Worm (Caenorhabditis elegans) whole organism, L4 larva: ENCODE results near the gene T27E4.5.
A peak's percentile ranks its signal among the peaks of the same experiment; 100 is the strongest.

ENCODE experiments used
- ZK546.5 ChIP-seq, 2 experiments: sonication (generic microtip); optimal IDR thresholded peaks; 2 replicates each; lab custom pipeline; 2017; ENCODE audit warnings: missing biosample characterization in 2 of 2, missing genetic modification characterization in 2 of 2
- aha-1 ChIP-seq: fragments of 150-350 bp; peaks from one replicate; lab custom pipeline; 2014; ENCODE audit warnings: missing biosample characterization, missing genetic modification characterization
- ama-1 ChIP-seq: fragments of 150-350 bp; optimal IDR thresholded peaks from 2 replicates; lab custom pipeline; 2014; ENCODE audit warnings: inconsistent platforms, mixed read lengths
- ceh-62 ChIP-seq: sonication (generic microtip); optimal IDR thresholded peaks from 2 replicates; lab custom pipeline; 2017; ENCODE audit warnings: missing biosample characterization, missing genetic modification characterization
- daf-16 ChIP-seq, 3 experiments: sonication (generic microtip); optimal IDR thresholded peaks; 2 replicates each; lab custom pipeline; 2016 to 2017; ENCODE audit warnings: missing genetic modification characterization in 3 of 3, missing genetic modification reagents in 3 of 3, mild to moderate bottlenecking in 2 of 3, missing compliant biosample characterization in 2 of 3, missing biosample characterization in 1 of 3, moderate library complexity in 1 of 3
- fos-1 ChIP-seq: fragments of 150-350 bp; optimal IDR thresholded peaks from 2 replicates; lab custom pipeline; 2014; ENCODE audit warnings: missing biosample characterization, missing genetic modification characterization
- gei-8 ChIP-seq: fragments of 200-800 bp; sonication (Bioruptor generic); optimal IDR thresholded peaks from 2 replicates; lab custom pipeline; 2018; ENCODE audit warnings: mild to moderate bottlenecking, missing genetic modification characterization, missing compliant biosample characterization
- lin-13 ChIP-seq: fragments of 150-350 bp; optimal IDR thresholded peaks from 2 replicates; lab custom pipeline; 2014; ENCODE audit warnings: missing biosample characterization, missing genetic modification reagents, missing genetic modification characterization
- nhr-25 ChIP-seq: sonication (generic microtip); optimal IDR thresholded peaks from 2 replicates; lab custom pipeline; 2017; ENCODE audit warnings: missing genetic modification characterization, mild to moderate bottlenecking, missing compliant biosample characterization, antibody characterized with exemption, moderate library complexity, borderline replicate concordance; ENCODE audit not compliant: insufficient read depth
- nhr-28 ChIP-seq: fragments of 150-350 bp; optimal IDR thresholded peaks from 2 replicates; lab custom pipeline; 2014; ENCODE audit warnings: missing biosample characterization, missing genetic modification characterization
- nhr-76 ChIP-seq: fragments of 150-350 bp; optimal IDR thresholded peaks from 2 replicates; lab custom pipeline; 2014; ENCODE audit warnings: missing biosample characterization, missing genetic modification characterization
- set-16 ChIP-seq: fragments of 200-800 bp; sonication (Bioruptor generic); IDR thresholded peaks from 2 replicates; pipeline ENCODE4 v1.3.6; 2022; ENCODE audit warnings: missing genetic modification reagents, missing genetic modification characterization, missing compliant biosample characterization
- unc-62 ChIP-seq, 3 experiments: fragments of 150-350 bp in 1 of 3; sonication (generic microtip); optimal IDR thresholded peaks in 2 of 3; peaks in 1 of 3; 1 replicate in 1 of 3; 2 replicates in 2 of 3; lab custom pipeline; 2014 to 2017; ENCODE audit warnings: missing biosample characterization in 3 of 3, missing genetic modification characterization in 3 of 3, missing genetic modification reagents in 3 of 3, missing genotype in 1 of 3
- zag-1 ChIP-seq: fragments of 150-350 bp; optimal IDR thresholded peaks from 2 replicates; lab custom pipeline; 2014; ENCODE audit warnings: missing biosample characterization, missing genetic modification characterization

ce11 chrV:9035685-9036084, 33.9 kb downstream of the T27E4.5 start, which contains the start of gene srsx-34:
- no peak for TF ChIP-seq nhr-76
- no peak for TF ChIP-seq nhr-28 (tag; lab: Kevin White, UChicago)
- TF ChIP-seq zag-1 (tag; lab: Kevin White, UChicago) = no peak
- no peak for TF ChIP-seq ceh-62 (tag; lab: Kevin White, UChicago)
- no peak for TF ChIP-seq daf-16 (GFP tag; optimal IDR thresholded peaks at IDR 0.05; lab: Kevin White, UChicago)
- TF ChIP-seq daf-16 (tag; optimal IDR thresholded peaks at IDR 0.05; lab: Kevin White, UChicago) = no peak
- TF ChIP-seq fos-1 (tag; lab: Kevin White, UChicago) = no peak
- TF ChIP-seq aha-1 (tag; lab: Kevin White, UChicago) = peak; percentile 31
- TF ChIP-seq gei-8 (GFP tag; lab: Kevin White, UChicago) = no peak
- TF ChIP-seq lin-13 (GFP tag; lab: Kevin White, UChicago) = no peak
- TF ChIP-seq unc-62 (GFP tag; optimal IDR thresholded peaks at IDR 0.05 in 1 of 2; lab: Kevin White, UChicago) = no peak
- TF ChIP-seq unc-62 (tag; optimal IDR thresholded peaks at IDR 0.05; lab: Kevin White, UChicago) = no peak
- no peak for TF ChIP-seq nhr-25
- no peak for TF ChIP-seq set-16
- no peak for TF ChIP-seq ZK546.5 (tag; optimal IDR thresholded peaks at IDR 0.05; lab: Kevin White, UChicago)
- no peak for TF ChIP-seq ama-1 (lab: Kevin White, UChicago)
